Fruit fly (Drosophila melanogaster): ENCODE measurements around the gene Slu7.
A peak's percentile ranks its signal among the peaks of the same experiment; 100 is the strongest.

The Slu7 gene

DNA sequence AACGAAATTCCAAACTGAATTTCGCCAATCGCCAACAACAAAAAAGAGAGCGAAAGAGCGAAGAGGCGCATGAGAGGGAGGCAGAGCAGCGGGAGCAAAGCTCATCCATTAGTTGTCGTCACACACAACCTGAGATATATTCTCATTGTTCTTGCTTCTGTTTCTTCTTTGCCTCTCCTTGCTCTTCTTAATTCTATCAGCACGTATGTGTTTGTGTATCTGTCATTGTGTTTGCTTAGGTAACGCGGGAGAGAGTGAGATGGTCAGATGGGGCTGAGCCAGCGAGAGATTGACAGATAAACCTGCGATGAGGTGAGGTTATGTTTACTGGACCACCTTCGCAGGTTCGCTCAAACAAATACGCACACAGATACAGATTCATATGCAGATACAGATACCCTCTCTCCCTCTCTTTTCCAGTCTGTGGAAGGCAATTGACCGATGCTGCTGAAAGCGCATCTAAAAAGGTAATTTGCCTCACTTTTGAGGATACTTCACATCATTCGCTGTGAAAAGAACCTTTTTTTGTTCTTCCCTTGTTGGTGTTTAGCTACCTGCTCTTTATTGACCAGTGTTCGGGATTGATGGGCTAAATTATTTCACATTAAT lies 35.2 kb upstream of the Slu7 start (continued):
- TF ChIP-seq CG6808 (GFP tag; optimal IDR thresholded peaks at IDR 0.05) (peak; percentile 57), acj6 (GFP tag; optimal IDR thresholded peaks at IDR 0.05) (no peak), Sox15 (GFP tag; optimal IDR thresholded peaks at IDR 0.05) (no peak), Eip78C (GFP tag) (peak; percentile 68), CG9139 (GFP tag; optimal IDR thresholded peaks at IDR 0.05) (peak; percentile 57), CG6792 (GFP tag; optimal IDR thresholded peaks at IDR 0.05) (no peak), CG3032 (tag; optimal IDR thresholded peaks at IDR 0.05) (peak; percentile 25), CG7368 (GFP tag; optimal IDR thresholded peaks at IDR 0.05) (peak; percentile 10)

dm6 chr3R:29072834-29073233 lies 34.0 kb upstream of the Slu7 start:
- peak; percentile 34 for TF ChIP-seq CG3919 (GFP tag; optimal IDR thresholded peaks at IDR 0.05)
- peak; percentile 52 for TF ChIP-seq Ets96B (tag; optimal IDR thresholded peaks at IDR 0.05)
- peak; percentile 35 for TF ChIP-seq dsx (GFP tag; optimal IDR thresholded peaks at IDR 0.05; ENCODE audit: poor library complexity, severe bottlenecking)
- peak; percentile 40 for TF ChIP-seq Sox14 (GFP tag; optimal IDR thresholded peaks at IDR 0.05)
- TF ChIP-seq Hr38 (GFP tag; optimal IDR thresholded peaks at IDR 0.05): no peak
- peak; percentile 19 for TF ChIP-seq CG32006 (GFP tag; optimal IDR thresholded peaks at IDR 0.05)
- TF ChIP-seq ss (GFP tag; optimal IDR thresholded peaks at IDR 0.05): peak in 1 of 2 experiments; percentile 17
- peak; percentile 14 for TF ChIP-seq CG6808 (GFP tag; optimal IDR thresholded peaks at IDR 0.05)
- no peak for TF ChIP-seq fkh (GFP tag; optimal IDR thresholded peaks at IDR 0.05)
- TF ChIP-seq CG8319 (GFP tag; optimal IDR thresholded peaks at IDR 0.05): no peak
- peak; percentile 43 for TF ChIP-seq CG3032 (tag; optimal IDR thresholded peaks at IDR 0.05)
- peak; percentile 5 for TF ChIP-seq CG10631 (GFP tag; optimal IDR thresholded peaks at IDR 0.05)
- 0 out of 2 replicates have a peak, but pooled peaks have one; percentile 8 for TF ChIP-seq CG15336 (GFP tag; IDR thresholded peaks at IDR 0.05)
- peak; percentile 65 for TF ChIP-seq Eip78C (GFP tag)
- TF ChIP-seq vri (GFP tag; optimal IDR thresholded peaks at IDR 0.05): no peak
- peak; percentile 21 for TF ChIP-seq Eip75B (GFP tag; optimal IDR thresholded peaks at IDR 0.05)
- TF ChIP-seq Lpt (GFP tag; optimal IDR thresholded peaks at IDR 0.05): peak; percentile 52
- peak; percentile 63; the same call in 2 of the 3 replicates for TF ChIP-seq CG6163 (GFP tag; IDR thresholded peaks at IDR 0.05)
- peak; percentile 22 for TF ChIP-seq OdsH (GFP tag; optimal IDR thresholded peaks at IDR 0.05)
- peak; percentile 12 for TF ChIP-seq achi (GFP tag; optimal IDR thresholded peaks at IDR 0.05)
- TF ChIP-seq Gug (GFP tag; IDR thresholded peaks at IDR 0.05): no peak
- no peak for TF ChIP-seq CG34406 (GFP tag; optimal IDR thresholded peaks at IDR 0.05)
- TF ChIP-seq Met (GFP tag; optimal IDR thresholded peaks at IDR 0.05): no peak
- TF ChIP-seq CG10669 (GFP tag; optimal IDR thresholded peaks at IDR 0.05): peak; percentile 24
- TF ChIP-seq acj6 (GFP tag; optimal IDR thresholded peaks at IDR 0.05): no peak
- TF ChIP-seq CG8119 (GFP tag; IDR thresholded peaks at IDR 0.05): 0 out of 3 replicates have a peak, but pooled peaks have one; percentile 27

DNA sequence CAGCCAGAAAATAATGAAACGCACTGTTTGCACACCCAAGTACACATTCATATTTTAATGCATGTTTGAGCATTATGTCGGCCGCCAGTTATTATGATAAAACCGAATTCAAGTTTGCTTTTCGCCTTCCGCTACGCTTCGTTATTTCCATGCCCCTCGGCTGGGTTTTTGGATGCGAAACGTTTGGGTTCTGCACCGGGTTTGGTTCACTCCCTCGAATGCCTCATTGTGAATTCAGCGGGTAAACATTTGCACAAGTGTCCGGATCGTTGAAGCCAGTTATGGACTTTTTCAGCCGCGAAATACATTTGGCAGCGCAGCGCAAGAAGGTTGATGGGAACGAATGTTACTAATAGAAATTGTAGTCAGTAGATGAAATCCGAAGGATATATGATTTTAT lies 32.3 kb upstream of the Slu7 start:
- TF ChIP-seq svp (GFP tag) (peak; percentile 40), ss (GFP tag; optimal IDR thresholded peaks at IDR 0.05) (no peak), fkh (GFP tag; optimal IDR thresholded peaks at IDR 0.05) (peak; percentile 66), vri (GFP tag; optimal IDR thresholded peaks at IDR 0.05) (peak; percentile 17)

dm6 chr3R:29069208-29070072 lies 30.6 kb upstream of the Slu7 start:
- TF ChIP-seq net (GFP tag; optimal IDR thresholded peaks at IDR 0.05) (no peak), eg (GFP tag; IDR thresholded peaks at IDR 0.05) (0 out of 3 replicates have a peak, but pooled peaks have one; percentile 0), CG16779 (tag; optimal IDR thresholded peaks at IDR 0.05) (no peak), svp (GFP tag) (peak; percentile 47), CG6808 (GFP tag; optimal IDR thresholded peaks at IDR 0.05) (no peak), spab (GFP tag; optimal IDR thresholded peaks at IDR 0.05) (no peak), Ets96B (tag; optimal IDR thresholded peaks at IDR 0.05) (no peak), Met (GFP tag; optimal IDR thresholded peaks at IDR 0.05) (no peak), CG3919 (GFP tag; optimal IDR thresholded peaks at IDR 0.05) (no peak), Sox102F (GFP tag; optimal IDR thresholded peaks at IDR 0.05) (no peak), fd59A (GFP tag; optimal IDR thresholded peaks at IDR 0.05) (no peak), Ets21C (GFP tag; optimal IDR thresholded peaks at IDR 0.05) (no peak), dsx (GFP tag; optimal IDR thresholded peaks at IDR 0.05; ENCODE audit: poor library complexity, severe bottlenecking) (no peak), CG4318 (GFP tag; optimal IDR thresholded peaks at IDR 0.05) (no peak), CG11902 (GFP tag; optimal IDR thresholded peaks at IDR 0.05) (no peak), Eip78C (GFP tag) (peak; percentile 30), cyc (GFP tag; optimal IDR thresholded peaks at IDR 0.05) (no peak), CG6854 (GFP tag; optimal IDR thresholded peaks at IDR 0.05) (peak; percentile 17), CG10669 (GFP tag; optimal IDR thresholded peaks at IDR 0.05) (no peak)

Measured in whole organism, prepupa.